ENCODE assay signal across 4 worm cellular contexts in genomic region chrV:12343419-12343969, ce11.
TF ChIP-seq lines count a peak whose summit lies in the region.

TSS of gene tomm-20 (minus strand) at chrV:12343469.

TF ChIP-seq in whole organism, L2 larva, 48 proteins besides CTCF, POLR2A, EP300 and RAD21 (continued from another document):
- TF ChIP-seq ztf-11 (tag; optimal IDR thresholded peaks at IDR 0.05; lab: Kevin White, UChicago) (no peak), elt-3 (tag; optimal IDR thresholded peaks at IDR 0.05; lab: Kevin White, UChicago) (no peak), mab-5 (tag; optimal IDR thresholded peaks at IDR 0.05; lab: Kevin White, UChicago) (peak; percentile 91), ama-1 (optimal IDR thresholded peaks at IDR 0.05; lab: Kevin White, UChicago) (peak; percentile 73), nhr-10 (tag; optimal IDR thresholded peaks at IDR 0.05; lab: Kevin White, UChicago) (no peak), fos-1 (tag; optimal IDR thresholded peaks at IDR 0.05; lab: Kevin White, UChicago) (peak; percentile 68), nhr-129 (tag; optimal IDR thresholded peaks at IDR 0.05; lab: Kevin White, UChicago) (peak; percentile 82), sma-9 (GFP tag; optimal IDR thresholded peaks at IDR 0.05; lab: Kevin White, UChicago) (peak; percentile 98), sma-9 (tag; optimal IDR thresholded peaks at IDR 0.05; lab: Kevin White, UChicago) (no peak), sma-3 (GFP tag; optimal IDR thresholded peaks at IDR 0.05; lab: Kevin White, UChicago) (peak; percentile 94), snpc-4 (tag; optimal IDR thresholded peaks at IDR 0.05; lab: Kevin White, UChicago) (peak; percentile 85), mdl-1 (tag; optimal IDR thresholded peaks at IDR 0.05; lab: Kevin White, UChicago) (peak in 1 of 2 experiments; percentile 62), nhr-6 (tag; optimal IDR thresholded peaks at IDR 0.05; lab: Kevin White, UChicago) (no peak), lin-39 (tag; optimal IDR thresholded peaks at IDR 0.05; lab: Kevin White, UChicago) (no peak), nhr-237 (tag; optimal IDR thresholded peaks at IDR 0.05; lab: Kevin White, UChicago) (peak; percentile 65), R02D3.7 (tag; optimal IDR thresholded peaks at IDR 0.05; lab: Kevin White, UChicago) (peak; percentile 70), dmd-4 (tag; optimal IDR thresholded peaks at IDR 0.05; lab: Kevin White, UChicago) (peak; percentile 56), unc-62 (GFP tag; optimal IDR thresholded peaks at IDR 0.05; lab: Kevin White, UChicago) (peak; percentile 60), nhr-21 (tag; optimal IDR thresholded peaks at IDR 0.05; lab: Kevin White, UChicago) (peak; percentile 90), elt-1 (tag; optimal IDR thresholded peaks at IDR 0.05; lab: Kevin White, UChicago) (no peak), egl-27 (tag; optimal IDR thresholded peaks at IDR 0.05; lab: Kevin White, UChicago) (peak; percentile 89)

TF ChIP-seq in whole organism, L4 larva, 104 proteins besides CTCF, POLR2A, EP300 and RAD21 (continued from another document and continues in another):
- TF ChIP-seq lir-3 (tag; optimal IDR thresholded peaks at IDR 0.05; lab: Kevin White, UChicago), result peak; percentile 16
- 0 out of 2 replicates have a peak, but pooled peaks have one; percentile 24 for TF ChIP-seq vab-7 (GFP tag; IDR thresholded peaks at IDR 0.05; lab: Robert Waterston, UW)
- TF ChIP-seq F37D6.2 (tag; optimal IDR thresholded peaks at IDR 0.05; lab: Kevin White, UChicago), result peak; percentile 79
- TF ChIP-seq Y48G9A.11 (GFP tag; IDR thresholded peaks at IDR 0.05; lab: Robert Waterston, UW), result peak; percentile 90
- TF ChIP-seq duxl-1 (tag; optimal IDR thresholded peaks at IDR 0.05; lab: Kevin White, UChicago; ENCODE audit: poor library complexity), result peak; percentile 84
- no peak for TF ChIP-seq ZK337.2 (GFP tag; IDR thresholded peaks at IDR 0.05; lab: Robert Waterston, UW)
- TF ChIP-seq ceh-62 (tag; optimal IDR thresholded peaks at IDR 0.05; lab: Kevin White, UChicago), result no peak
- peak; percentile 29 for TF ChIP-seq snpc-4 (tag; optimal IDR thresholded peaks at IDR 0.05; lab: Kevin White, UChicago)
- peak; percentile 66 for TF ChIP-seq daf-19 (GFP tag; conservative IDR thresholded peaks at IDR 0.05; lab: Robert Waterston, UW)
- peak; percentile 71 for TF ChIP-seq lin-13 (GFP tag; optimal IDR thresholded peaks at IDR 0.05; lab: Kevin White, UChicago)
- TF ChIP-seq mdt-29 (GFP tag; IDR thresholded peaks at IDR 0.05; lab: Robert Waterston, UW), result 0 out of 2 replicates have a peak, but pooled peaks have one; percentile 14
- no peak; the same call in 1 of the 2 replicates for TF ChIP-seq lin-1 (GFP tag; IDR thresholded peaks at IDR 0.05; lab: Robert Waterston, UW)
- TF ChIP-seq unc-130 (GFP tag; optimal IDR thresholded peaks at IDR 0.05; lab: Kevin White, UChicago), result peak; percentile 4
- peak; percentile 50 for TF ChIP-seq lin-15B (tag; optimal IDR thresholded peaks at IDR 0.05; lab: Kevin White, UChicago)
- TF ChIP-seq ztf-11 (tag; optimal IDR thresholded peaks at IDR 0.05; lab: Kevin White, UChicago), result no peak
- TF ChIP-seq mxl-2 (GFP tag; conservative IDR thresholded peaks at IDR 0.05; lab: Robert Waterston, UW), result no peak
- peak; percentile 49 for TF ChIP-seq zfp-2 (tag; optimal IDR thresholded peaks at IDR 0.05; lab: Kevin White, UChicago)
- peak; percentile 99 for TF ChIP-seq dpl-1 (GFP tag; optimal IDR thresholded peaks at IDR 0.05; lab: Kevin White, UChicago)
- TF ChIP-seq nhr-102 (tag; optimal IDR thresholded peaks at IDR 0.05; lab: Kevin White, UChicago), result peak; percentile 93
- peak; percentile 44 for TF ChIP-seq nhr-76 (tag; optimal IDR thresholded peaks at IDR 0.05; lab: Kevin White, UChicago)
- no peak for TF ChIP-seq mxl-3 (GFP tag; optimal IDR thresholded peaks at IDR 0.05; lab: Kevin White, UChicago)
- no peak for TF ChIP-seq set-16 (GFP tag; IDR thresholded peaks at IDR 0.05; lab: Robert Waterston, UW)
- peak; percentile 79; the same call in 1 of the 2 replicates for TF ChIP-seq ctbp-1 (GFP tag; IDR thresholded peaks at IDR 0.05; lab: Robert Waterston, UW)
- no peak for TF ChIP-seq ceh-82 (tag; optimal IDR thresholded peaks at IDR 0.05; lab: Kevin White, UChicago)
- TF ChIP-seq mep-1 (tag; optimal IDR thresholded peaks at IDR 0.05; lab: Kevin White, UChicago), result peak; percentile 95
- TF ChIP-seq T20F7.1 (GFP tag; optimal IDR thresholded peaks at IDR 0.05; lab: Kevin White, UChicago), result peak; percentile 92
- no peak for TF ChIP-seq F26F4.8 (GFP tag; conservative IDR thresholded peaks at IDR 0.05; lab: Robert Waterston, UW)
- TF ChIP-seq hlh-30 (tag; optimal IDR thresholded peaks at IDR 0.05; lab: Kevin White, UChicago; ENCODE audit: insufficient read depth), result peak; percentile 82
- TF ChIP-seq lin-38 (GFP tag; IDR thresholded peaks at IDR 0.05; lab: Robert Waterston, UW), result peak; percentile 91
- TF ChIP-seq nhr-11 (tag; optimal IDR thresholded peaks at IDR 0.05; lab: Kevin White, UChicago), result peak; percentile 81
- no peak for TF ChIP-seq zag-1 (tag; optimal IDR thresholded peaks at IDR 0.05; lab: Kevin White, UChicago)
- TF ChIP-seq ceh-44 (GFP tag; IDR thresholded peaks at IDR 0.05; lab: Robert Waterston, UW), result no peak
- TF ChIP-seq lin-39 (tag; optimal IDR thresholded peaks at IDR 0.05; lab: Kevin White, UChicago), result no peak
- peak; percentile 82 for TF ChIP-seq nhr-25 (tag; optimal IDR thresholded peaks at IDR 0.05; lab: Kevin White, UChicago; ENCODE audit: borderline replicate concordance, insufficient read depth)
- TF ChIP-seq ama-1 (optimal IDR thresholded peaks at IDR 0.05; lab: Kevin White, UChicago), result peak; percentile 3
- no peak for TF ChIP-seq Y75B8A.6 (GFP tag; IDR thresholded peaks at IDR 0.05; lab: Robert Waterston, UW)
- TF ChIP-seq nhr-41 (GFP tag; IDR thresholded peaks at IDR 0.05; lab: Robert Waterston, UW), result no peak

TF ChIP-seq in whole organism, late embryonic, 69 proteins besides CTCF, POLR2A, EP300 and RAD21 (continued from another document):
- peak; percentile 57 for TF ChIP-seq fax-1 (tag; optimal IDR thresholded peaks at IDR 0.05; lab: Kevin White, UChicago)
- no peak for TF ChIP-seq npax-4 (tag; optimal IDR thresholded peaks at IDR 0.05; lab: Kevin White, UChicago)
- peak; percentile 51 for TF ChIP-seq madf-2 (tag; optimal IDR thresholded peaks at IDR 0.05; lab: Kevin White, UChicago)
- peak; percentile 3 for TF ChIP-seq unc-55 (GFP tag; optimal IDR thresholded peaks at IDR 0.05; lab: Kevin White, UChicago)
- peak; percentile 43 for TF ChIP-seq C38D4.7 (GFP tag; optimal IDR thresholded peaks at IDR 0.05; lab: Kevin White, UChicago)
- no peak for TF ChIP-seq pros-1 (tag; optimal IDR thresholded peaks at IDR 0.05; lab: Kevin White, UChicago)
- peak; percentile 29 for TF ChIP-seq hlh-13 (GFP tag; optimal IDR thresholded peaks at IDR 0.05; lab: Kevin White, UChicago)
- TF ChIP-seq fkh-10 (GFP tag; optimal IDR thresholded peaks at IDR 0.05; lab: Kevin White, UChicago), result no peak
- TF ChIP-seq pax-1 (tag; optimal IDR thresholded peaks at IDR 0.05; lab: Kevin White, UChicago), result no peak
- TF ChIP-seq eyg-1 (tag; optimal IDR thresholded peaks at IDR 0.05; lab: Kevin White, UChicago), result no peak
- no peak for TF ChIP-seq tbx-7 (tag; optimal IDR thresholded peaks at IDR 0.05; lab: Kevin White, UChicago)
- TF ChIP-seq T23F11.4 (GFP tag; optimal IDR thresholded peaks at IDR 0.05; lab: Kevin White, UChicago), result peak; percentile 17
- TF ChIP-seq sdc-2 (tag; optimal IDR thresholded peaks at IDR 0.05; lab: Kevin White, UChicago), result no peak
- peak; percentile 71 for TF ChIP-seq unc-86 (tag; optimal IDR thresholded peaks at IDR 0.05; lab: Kevin White, UChicago)
- TF ChIP-seq ceh-31 (tag; optimal IDR thresholded peaks at IDR 0.05; lab: Kevin White, UChicago), result peak; percentile 59
- TF ChIP-seq ets-4 (tag; optimal IDR thresholded peaks at IDR 0.05; lab: Kevin White, UChicago), result no peak
- peak; percentile 42 for TF ChIP-seq ceh-48 (tag; optimal IDR thresholded peaks at IDR 0.05; lab: Kevin White, UChicago)
- peak; percentile 39 for TF ChIP-seq pat-9 (tag; optimal IDR thresholded peaks at IDR 0.05; lab: Kevin White, UChicago)
- no peak for TF ChIP-seq K09A11.1 (tag; optimal IDR thresholded peaks at IDR 0.05; lab: Kevin White, UChicago; ENCODE audit: insufficient read depth)
- TF ChIP-seq rnt-1 (tag; optimal IDR thresholded peaks at IDR 0.05; lab: Kevin White, UChicago), result peak; percentile 48
- peak; percentile 83 for TF ChIP-seq ceh-14 (tag; optimal IDR thresholded peaks at IDR 0.05; lab: Kevin White, UChicago)
- no peak for TF ChIP-seq mec-3 (tag; optimal IDR thresholded peaks at IDR 0.05; lab: Kevin White, UChicago; ENCODE audit: borderline replicate concordance)
- TF ChIP-seq lin-11 (tag; optimal IDR thresholded peaks at IDR 0.05; lab: Kevin White, UChicago), result peak; percentile 40
- TF ChIP-seq nfya-1 (tag; optimal IDR thresholded peaks at IDR 0.05; lab: Kevin White, UChicago), result peak; percentile 80
- no peak for TF ChIP-seq elt-4 (tag; optimal IDR thresholded peaks at IDR 0.05; lab: Kevin White, UChicago)
- TF ChIP-seq elt-2 (tag; optimal IDR thresholded peaks at IDR 0.05; lab: Kevin White, UChicago), result peak; percentile 84
- peak; percentile 16 for TF ChIP-seq zip-5 (tag; optimal IDR thresholded peaks at IDR 0.05; lab: Kevin White, UChicago)
- TF ChIP-seq hlh-30 (tag; optimal IDR thresholded peaks at IDR 0.05; lab: Kevin White, UChicago; ENCODE audit: insufficient read depth), result peak; percentile 25
- peak; percentile 32 for TF ChIP-seq fkh-6 (tag; optimal IDR thresholded peaks at IDR 0.05; lab: Kevin White, UChicago)
- TF ChIP-seq che-1 (tag; optimal IDR thresholded peaks at IDR 0.05; lab: Kevin White, UChicago), result no peak
- TF ChIP-seq unc-3 (GFP tag; conservative IDR thresholded peaks at IDR 0.05; lab: Robert Waterston, UW), result no peak
- no peak for TF ChIP-seq unc-3 (tag; optimal IDR thresholded peaks at IDR 0.05; lab: Kevin White, UChicago)
- no peak for TF ChIP-seq pag-3 (tag; optimal IDR thresholded peaks at IDR 0.05; lab: Kevin White, UChicago; ENCODE audit: borderline replicate concordance)
- TF ChIP-seq syd-9 (tag; optimal IDR thresholded peaks at IDR 0.05; lab: Kevin White, UChicago), result no peak
- TF ChIP-seq tbx-2 (tag; optimal IDR thresholded peaks at IDR 0.05; lab: Kevin White, UChicago), result peak; percentile 80
- no peak for TF ChIP-seq ceh-45 (GFP tag; IDR thresholded peaks at IDR 0.05; lab: Robert Waterston, UW)
- TF ChIP-seq F13H6.1 (tag; optimal IDR thresholded peaks at IDR 0.05; lab: Kevin White, UChicago), result peak; percentile 27

TF ChIP-seq in whole organism, mixed stage, embryonic, 35 proteins besides CTCF, POLR2A, EP300 and RAD21 (continued from another document):
- peak; percentile 50 for TF ChIP-seq unc-62 (GFP tag; optimal IDR thresholded peaks at IDR 0.05; lab: Kevin White, UChicago)
- peak; percentile 47 for TF ChIP-seq ceh-39 (tag; optimal IDR thresholded peaks at IDR 0.05; lab: Kevin White, UChicago)
- peak; percentile 98 for TF ChIP-seq lin-13 (tag; optimal IDR thresholded peaks at IDR 0.05; lab: Kevin White, UChicago)
- TF ChIP-seq blmp-1 (tag; optimal IDR thresholded peaks at IDR 0.05; lab: Kevin White, UChicago), result no peak
- no peak for TF ChIP-seq ham-2 (GFP tag; optimal IDR thresholded peaks at IDR 0.05; lab: Kevin White, UChicago)
